Fruit fly (Drosophila melanogaster) whole organism, prepupa: ENCODE results near the gene SmD2.

ENCODE experiments used
- Blimp-1 ChIP-seq: fragments of 200-800 bp; sonication (Bioruptor generic); optimal IDR thresholded peaks from 3 replicates; lab custom pipeline; 2017; ENCODE audit warnings: missing biosample characterization, missing genetic modification characterization, mild to moderate bottlenecking, moderate library complexity, missing genetic modification reagents
- CG8632 ChIP-seq: fragments of 200-800 bp; sonication (Bioruptor generic); optimal IDR thresholded peaks from 3 replicates; lab custom pipeline; 2016; ENCODE audit warnings: missing biosample characterization, missing genetic modification characterization
- Eip78C ChIP-seq: fragments of 200-800 bp; sonication (Bioruptor generic); peaks from one replicate; lab custom pipeline; 2016; ENCODE audit warnings: missing biosample characterization, missing genetic modification characterization
- Ets96B ChIP-seq: fragments of 200-800 bp; optimal IDR thresholded peaks from 2 replicates; lab custom pipeline; 2019; ENCODE audit warnings: missing biosample characterization, mild to moderate bottlenecking, missing genetic modification characterization, moderate library complexity
- Hr4 ChIP-seq: fragments of 200-800 bp; sonication (Bioruptor generic); optimal IDR thresholded peaks from 3 replicates; lab custom pipeline; 2016; ENCODE audit warnings: missing biosample characterization, missing genetic modification characterization
- achi ChIP-seq: fragments of 200-800 bp; sonication (Bioruptor generic); optimal IDR thresholded peaks from 3 replicates; lab custom pipeline; 2016; ENCODE audit warnings: missing biosample characterization, missing genetic modification characterization
- dac ChIP-seq: fragments of 200-800 bp; sonication (Bioruptor generic); optimal IDR thresholded peaks from 2 replicates; lab custom pipeline; 2017; ENCODE audit warnings: missing biosample characterization, mild to moderate bottlenecking, missing genetic modification characterization
- esn ChIP-seq: fragments of 200-800 bp; sonication (Bioruptor generic); optimal IDR thresholded peaks from 2 replicates; lab custom pipeline; 2016; ENCODE audit warnings: missing biosample characterization, mild to moderate bottlenecking, missing genetic modification characterization, moderate library complexity
- fd85E ChIP-seq: fragments of 200-800 bp; sonication (Bioruptor generic); optimal IDR thresholded peaks from 3 replicates; lab custom pipeline; 2016; ENCODE audit warnings: missing biosample characterization, missing genetic modification characterization
- lz ChIP-seq: fragments of 200-800 bp; sonication (Bioruptor generic); optimal IDR thresholded peaks from 3 replicates; lab custom pipeline; 2016; ENCODE audit warnings: missing biosample characterization, missing genetic modification characterization

DNA sequence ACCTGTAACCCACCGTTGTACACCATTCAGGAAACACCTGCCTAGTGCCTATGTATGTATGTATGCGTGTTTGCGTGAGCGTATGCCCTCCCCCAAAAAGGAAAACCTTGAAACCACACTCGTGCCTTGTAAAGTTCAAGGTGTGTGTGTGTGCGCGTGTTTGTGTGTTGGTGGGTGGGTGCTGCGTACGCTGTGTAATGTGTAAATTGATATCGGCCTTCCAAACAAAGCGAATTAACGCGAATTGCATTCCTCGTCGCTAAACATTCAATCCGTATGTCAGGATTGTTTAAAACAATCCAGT, 37.7 kb upstream of the SmD2 start:
- TF ChIP-seq Eip78C (GFP tag; lab: Kevin White, UChicago) (no peak), Ets96B (tag; lab: Kevin White, UChicago) (no peak), lz (no peak), CG8632 (GFP tag; lab: Kevin White, UChicago) (no peak), Blimp-1 (GFP tag; lab: Kevin White, UChicago) (no peak), esn (GFP tag; lab: Kevin White, UChicago) (no peak), dac (GFP tag; lab: Kevin White, UChicago) (no peak), fd85E (no peak), Hr4 (GFP tag; lab: Kevin White, UChicago) (no peak), achi (GFP tag; lab: Kevin White, UChicago) (no peak)
